Fruit fly (Drosophila melanogaster): ENCODE data around the gene CG11779.

CG11779 gene

DNA sequence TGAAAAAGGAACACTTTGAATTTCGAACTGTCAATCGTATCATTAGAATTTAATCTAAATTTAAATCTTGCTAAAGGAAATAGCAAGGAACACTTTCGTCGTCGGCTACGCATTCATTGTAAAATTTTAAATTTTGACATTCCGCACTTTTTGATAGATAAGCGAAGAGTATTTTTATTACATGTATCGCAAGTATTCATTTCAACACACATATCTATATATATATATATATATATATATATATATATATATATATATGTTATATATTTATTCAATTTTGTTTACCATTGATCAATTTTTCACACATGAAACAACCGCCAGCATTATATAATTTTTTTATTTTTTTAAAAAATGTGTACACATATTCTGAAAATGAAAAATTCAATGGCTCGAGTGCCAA is at the start of gene CG11779:
Gene CG11779 (minus strand): TSS at position 101 of the 400 bp plus-strand sequence.
- TF ChIP-seq tin (GFP tag; optimal IDR thresholded peaks at IDR 0.05) (no peak), tap (tag; optimal IDR thresholded peaks at IDR 0.05) (no peak), CG9437 (GFP tag; optimal IDR thresholded peaks at IDR 0.05) (no peak), CG4820 (GFP tag; optimal IDR thresholded peaks at IDR 0.05) (no peak)

DNA sequence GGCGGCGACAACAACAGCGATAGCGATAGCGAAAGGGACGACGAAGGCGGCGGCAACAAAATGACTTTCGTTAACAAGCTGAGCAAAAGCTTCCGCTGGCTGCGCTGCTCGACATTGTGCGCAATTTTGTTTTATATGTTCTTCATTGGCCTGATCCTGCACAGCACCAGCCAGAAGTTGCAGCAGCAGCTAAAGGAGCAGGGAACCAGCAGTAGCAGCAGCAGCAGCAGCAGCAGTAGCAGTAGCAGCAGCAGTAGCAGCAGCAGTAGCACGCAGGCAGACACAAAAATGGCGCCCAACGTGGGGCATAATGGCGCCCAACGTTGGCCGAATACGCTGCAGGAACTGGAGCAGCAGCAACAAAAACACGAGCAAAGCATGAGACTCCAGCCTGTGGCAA is 30.3 kb upstream of the CG11779 start:
- TF ChIP-seq tap (tag; optimal IDR thresholded peaks at IDR 0.05) (no peak), sim (GFP tag; IDR thresholded peaks at IDR 0.05) (no peak), Ets65A (GFP tag) (peak; percentile 79), CG17361 (GFP tag; IDR thresholded peaks at IDR 0.05) (0 out of 3 replicates have a peak, but pooled peaks have one; percentile 26), C15 (GFP tag; IDR thresholded peaks at IDR 0.05) (no peak), vfl (GFP tag; optimal IDR thresholded peaks at IDR 0.05) (no peak)

DNA sequence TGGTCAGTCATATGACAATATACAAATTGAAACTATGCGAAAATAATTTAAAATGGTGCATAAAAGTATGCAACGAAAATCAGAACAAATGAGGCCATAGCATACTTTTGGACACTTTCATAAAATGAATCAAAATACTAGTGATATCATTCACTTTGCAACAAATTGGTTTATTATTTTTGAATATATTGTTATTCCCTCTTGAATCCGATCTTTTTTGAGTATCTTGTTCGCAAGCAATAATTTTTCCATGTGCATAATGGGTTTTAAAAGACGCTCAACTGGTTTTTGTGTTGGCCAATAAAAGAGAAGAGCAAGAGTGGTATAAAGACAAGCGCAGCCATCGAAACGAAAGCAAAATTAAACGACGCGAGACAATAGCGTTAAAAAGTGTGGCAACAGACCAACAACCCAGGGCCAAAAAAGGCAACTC is 28.1 kb upstream of the CG11779 start:
- TF ChIP-seq CG13296 (GFP tag; optimal IDR thresholded peaks at IDR 0.05) = peak; percentile 44
- peak; percentile 11 for TF ChIP-seq CG10147 (GFP tag; optimal IDR thresholded peaks at IDR 0.05)
- no peak for TF ChIP-seq sqz (GFP tag; optimal IDR thresholded peaks at IDR 0.05)
- TF ChIP-seq CG4404 (GFP tag; IDR thresholded peaks at IDR 0.05) = no peak
- 0 out of 2 replicates have a peak, but pooled peaks have one; percentile 9 for TF ChIP-seq esg (GFP tag; conservative IDR thresholded peaks at IDR 0.05)
- TF ChIP-seq PHDP (tag; optimal IDR thresholded peaks at IDR 0.05) = peak; percentile 26
- no peak for TF ChIP-seq CG7786 (GFP tag; optimal IDR thresholded peaks at IDR 0.05)
- no peak for TF ChIP-seq ssp (GFP tag; IDR thresholded peaks at IDR 0.05)
- peak; percentile 18 for TF ChIP-seq Sox102F (GFP tag; optimal IDR thresholded peaks at IDR 0.05)
- no peak for TF ChIP-seq corto (GFP tag; optimal IDR thresholded peaks at IDR 0.05)
- no peak for TF ChIP-seq CG3281 (GFP tag; optimal IDR thresholded peaks at IDR 0.05)
- peak; percentile 51 for TF ChIP-seq CG2678 (tag; optimal IDR thresholded peaks at IDR 0.05)
- TF ChIP-seq CG1603 (tag; optimal IDR thresholded peaks at IDR 0.05) = peak; percentile 10
- no peak for TF ChIP-seq C15 (GFP tag; IDR thresholded peaks at IDR 0.05)
- TF ChIP-seq Deaf1 (tag; optimal IDR thresholded peaks at IDR 0.05) = peak; percentile 1
- TF ChIP-seq Hr39 (optimal IDR thresholded peaks at IDR 0.05) = no peak
- no peak for TF ChIP-seq CG5245 (GFP tag; optimal IDR thresholded peaks at IDR 0.05)
- TF ChIP-seq CG11504 (tag; optimal IDR thresholded peaks at IDR 0.05) = peak; percentile 68
- no peak for TF ChIP-seq CG7987 (GFP tag; optimal IDR thresholded peaks at IDR 0.05)
- TF ChIP-seq Vsx1 (GFP tag; optimal IDR thresholded peaks at IDR 0.05) = no peak
- TF ChIP-seq CG1647 (GFP tag; optimal IDR thresholded peaks at IDR 0.05) = no peak
- no peak for TF ChIP-seq z (GFP tag; IDR thresholded peaks at IDR 0.05)
- no peak for TF ChIP-seq jing (GFP tag; optimal IDR thresholded peaks at IDR 0.05)
- peak; percentile 98 for TF ChIP-seq CG8290 (GFP tag; optimal IDR thresholded peaks at IDR 0.05)
- TF ChIP-seq CG8290 (tag; optimal IDR thresholded peaks at IDR 0.05) = peak; percentile 76 to 100
- no peak for TF ChIP-seq ATbp (GFP tag; optimal IDR thresholded peaks at IDR 0.05)
- no peak for TF ChIP-seq CG12236 (GFP tag; optimal IDR thresholded peaks at IDR 0.05)
- no peak for TF ChIP-seq Dfd (GFP tag; optimal IDR thresholded peaks at IDR 0.05)
- TF ChIP-seq eve (GFP tag; optimal IDR thresholded peaks at IDR 0.05) = peak in 1 of 2 experiments; percentile 30
- TF ChIP-seq vnd (GFP tag; IDR thresholded peaks at IDR 0.05; ENCODE audit: partially characterized antibody) = no peak
- peak; percentile 35 for TF ChIP-seq Hmr (GFP tag; optimal IDR thresholded peaks at IDR 0.05)
- no peak for TF ChIP-seq tio (GFP tag; optimal IDR thresholded peaks at IDR 0.05)
- no peak for TF ChIP-seq gro (GFP tag; optimal IDR thresholded peaks at IDR 0.05)
- no peak for TF ChIP-seq CrebB (tag; optimal IDR thresholded peaks at IDR 0.05)
- TF ChIP-seq Xrp1 (GFP tag; IDR thresholded peaks at IDR 0.05) = no peak
- TF ChIP-seq hkb (optimal IDR thresholded peaks at IDR 0.05) = no peak
- peak; percentile 40; the same call in 1 of the 2 replicates for TF ChIP-seq hkb (GFP tag; IDR thresholded peaks at IDR 0.05)
- no peak for TF ChIP-seq ham (GFP tag; IDR thresholded peaks at IDR 0.05)
- no peak for TF ChIP-seq H15 (GFP tag; IDR thresholded peaks at IDR 0.05)
- TF ChIP-seq yki (optimal IDR thresholded peaks at IDR 0.05) = no peak
- TF ChIP-seq Xbp1 (GFP tag; optimal IDR thresholded peaks at IDR 0.05) = no peak
- TF ChIP-seq lab (GFP tag; optimal IDR thresholded peaks at IDR 0.05) = peak; percentile 21

All from whole organism, embryonic.